Worm (Caenorhabditis elegans) whole organism, L2 larva: ENCODE measurements around the gene T16A1.10.

Experiments used
- lin-13 ChIP-seq: fragments of 150-350 bp; optimal IDR thresholded peaks from 2 replicates; lab custom pipeline; 2014; ENCODE audit warnings: missing biosample characterization, missing genetic modification reagents, missing genetic modification characterization
- nhr-25 ChIP-seq: fragments of 150-350 bp; sonication (generic microtip); optimal IDR thresholded peaks from 3 replicates; lab custom pipeline; 2014; ENCODE audit warnings: missing biosample characterization, missing genetic modification characterization

- TF ChIP-seq nhr-25 (tag; lab: Kevin White, UChicago) (no peak), lin-13 (GFP tag; lab: Kevin White, UChicago) (no peak)
These were observed 7.5 kb upstream of the T16A1.10 start, which contains the start of gene math-42 for ce11 chrII:2099139-2099976.
